Fruit fly (Drosophila melanogaster) whole organism, embryonic: ENCODE results near the gene CG7264.
A peak's percentile ranks its signal among the peaks of the same experiment; 100 is the strongest.

Experiments
- Atf-2 ChIP-seq: fragments of 200-800 bp; sonication (Bioruptor generic); optimal IDR thresholded peaks from 2 replicates; lab custom pipeline; 2016; ENCODE audit warnings: missing biosample characterization, missing genetic modification characterization
- Atf6 ChIP-seq: fragments of 200-800 bp; sonication (Bioruptor generic); IDR thresholded peaks from 2 replicates; pipeline ENCODE4 v1.3.6; 2022; ENCODE audit warnings: missing biosample characterization, missing genetic modification characterization
- CG10431 ChIP-seq: fragments of 200-800 bp; sonication (Bioruptor generic); optimal IDR thresholded peaks from 3 replicates; lab custom pipeline; 2018; ENCODE audit warnings: missing biosample characterization, mild to moderate bottlenecking, missing genetic modification characterization
- CG12071 ChIP-seq: fragments of 200-800 bp; sonication (Bioruptor generic); optimal IDR thresholded peaks from 3 replicates; lab custom pipeline; 2018; ENCODE audit warnings: missing biosample characterization, mild to moderate bottlenecking, missing genetic modification characterization
- CG12104 ChIP-seq: fragments of 200-800 bp; sonication (Bioruptor generic); optimal IDR thresholded peaks from 3 replicates; lab custom pipeline; 2016; ENCODE audit warnings: missing biosample characterization, missing genetic modification characterization
- CG12236 ChIP-seq: fragments of 200-800 bp; sonication (Bioruptor generic); optimal IDR thresholded peaks from 2 replicates; lab custom pipeline; 2016; ENCODE audit warnings: missing biosample characterization, missing genetic modification characterization
- CG15696 ChIP-seq: fragments of 200-800 bp; sonication (Bioruptor generic); optimal IDR thresholded peaks from 2 replicates; lab custom pipeline; 2019; ENCODE audit warnings: missing biosample characterization, mild to moderate bottlenecking, missing genetic modification characterization, moderate library complexity
- CG17568 ChIP-seq: fragments of 200-800 bp; sonication (Bioruptor generic); optimal IDR thresholded peaks from 2 replicates; lab custom pipeline; 2018; ENCODE audit warnings: missing biosample characterization, mild to moderate bottlenecking, missing genetic modification characterization, moderate library complexity
- CG2116 ChIP-seq: fragments of 200-800 bp; sonication (Bioruptor generic); optimal IDR thresholded peaks from 3 replicates; lab custom pipeline; 2018; ENCODE audit warnings: missing biosample characterization, mild to moderate bottlenecking, missing genetic modification characterization
- CG3281 ChIP-seq: fragments of 200-800 bp; sonication (Bioruptor generic); optimal IDR thresholded peaks from 3 replicates; lab custom pipeline; 2017; ENCODE audit warnings: missing biosample characterization, mild to moderate bottlenecking, missing genetic modification characterization
- CG3726 ChIP-seq: fragments of 200-800 bp; sonication (Bioruptor generic); IDR thresholded peaks from 3 replicates; pipeline ENCODE4, ENCODE4 v1.3.6; 2022; ENCODE audit warnings: missing biosample characterization, missing genetic modification characterization
- CG4424 ChIP-seq: fragments of 200-800 bp; sonication (Bioruptor generic); optimal IDR thresholded peaks from 3 replicates; lab custom pipeline; 2016; ENCODE audit warnings: missing biosample characterization, missing genetic modification characterization
- CG6689 ChIP-seq: fragments of 200-800 bp; sonication (Bioruptor generic); IDR thresholded peaks from 2 replicates; pipeline ENCODE4 v1.3.6; 2022; ENCODE audit warnings: missing biosample characterization, missing genetic modification characterization
- CG7928 ChIP-seq: fragments of 200-800 bp; sonication (Bioruptor generic); optimal IDR thresholded peaks from 2 replicates; lab custom pipeline; 2017; ENCODE audit warnings: missing biosample characterization, mild to moderate bottlenecking, missing genetic modification characterization
- CG8478 ChIP-seq: fragments of >200 bp; optimal IDR thresholded peaks from 2 replicates; lab custom pipeline; 2018
- CG9817 ChIP-seq: fragments of 200-800 bp; sonication (Bioruptor generic); optimal IDR thresholded peaks from 2 replicates; lab custom pipeline; 2018; ENCODE audit warnings: missing biosample characterization, mild to moderate bottlenecking, missing genetic modification characterization, moderate library complexity
- Dip3 ChIP-seq: fragments of 200-800 bp; sonication (Bioruptor generic); optimal IDR thresholded peaks from 3 replicates; lab custom pipeline; 2016; ENCODE audit warnings: missing biosample characterization, missing genetic modification characterization
- HmgZ ChIP-seq: fragments of 200-800 bp; sonication (Bioruptor generic); optimal IDR thresholded peaks from 2 replicates; lab custom pipeline; 2018; ENCODE audit warnings: missing biosample characterization, mild to moderate bottlenecking, missing genetic modification characterization
- Hmx ChIP-seq: fragments of 200-800 bp; sonication (Bioruptor generic); optimal IDR thresholded peaks from 2 replicates; lab custom pipeline; 2016; ENCODE audit warnings: missing biosample characterization, missing genetic modification characterization
- Hr3 ChIP-seq: fragments of 200-800 bp; sonication (Bioruptor generic); optimal IDR thresholded peaks from 3 replicates; lab custom pipeline; 2016; ENCODE audit warnings: missing biosample characterization, missing genetic modification characterization
- MBD-R2 ChIP-seq: fragments of 200-800 bp; sonication (Bioruptor generic); IDR thresholded peaks from 2 replicates; pipeline ENCODE4 v1.3.6; 2022; ENCODE audit warnings: missing biosample characterization, missing genetic modification characterization
- Max ChIP-seq: fragments of 200-800 bp; sonication (Bioruptor generic); optimal IDR thresholded peaks from 2 replicates; lab custom pipeline; 2016; ENCODE audit warnings: missing biosample characterization, mild to moderate bottlenecking, missing genetic modification characterization
- Poxn ChIP-seq: fragments of 200-800 bp; sonication (Bioruptor generic); IDR thresholded peaks from 2 replicates; pipeline ENCODE4 v1.3.6; 2022; ENCODE audit warnings: missing biosample characterization, missing genetic modification characterization
- Ptx1 ChIP-seq: fragments of 200-800 bp; sonication (Bioruptor generic); IDR thresholded peaks from 2 replicates; pipeline ENCODE4 v1.3.6; 2022; ENCODE audit warnings: missing biosample characterization, missing genetic modification characterization
- Ssrp ChIP-seq: fragments of 200-800 bp; sonication (Bioruptor generic); optimal IDR thresholded peaks from 2 replicates; lab custom pipeline; 2018; ENCODE audit warnings: missing biosample characterization, mild to moderate bottlenecking, missing genetic modification characterization, moderate library complexity
- caup ChIP-seq: fragments of 200-800 bp; sonication (Bioruptor generic); optimal IDR thresholded peaks from 3 replicates; lab custom pipeline; 2017; ENCODE audit warnings: missing biosample characterization, mild to moderate bottlenecking, missing genetic modification characterization, moderate library complexity; ENCODE audit not compliant: severe bottlenecking
- cg ChIP-seq: fragments of 200-800 bp; sonication (Bioruptor generic); optimal IDR thresholded peaks from 3 replicates; lab custom pipeline; 2019; ENCODE audit warnings: missing biosample characterization, mild to moderate bottlenecking, missing genetic modification characterization, moderate library complexity
- eve ChIP-seq, 2 experiments: fragments of >200 bp; optimal IDR thresholded peaks; 2 replicates each; lab custom pipeline; 2017; ENCODE audit warnings: missing biosample characterization in 2 of 2, missing genetic modification characterization in 2 of 2
- gcm ChIP-seq: fragments of 200-800 bp; sonication (Bioruptor generic); optimal IDR thresholded peaks from 2 replicates; lab custom pipeline; 2019; ENCODE audit warnings: missing biosample characterization, mild to moderate bottlenecking, missing genetic modification characterization, moderate library complexity
- gcm2 ChIP-seq: fragments of 200-800 bp; sonication (Bioruptor generic); optimal IDR thresholded peaks from 2 replicates; lab custom pipeline; 2016; ENCODE audit warnings: missing biosample characterization, missing genetic modification characterization
- ham ChIP-seq: fragments of 200-800 bp; sonication (Bioruptor generic); IDR thresholded peaks from 2 replicates; pipeline ENCODE4 v1.3.6; 2022; ENCODE audit warnings: missing biosample characterization, missing genetic modification characterization
- lola ChIP-seq, 3 experiments: fragments of >200 bp in 2 of 3; fragments of 200-800 bp in 1 of 3; sonication (Bioruptor generic) in 1 of 3; optimal IDR thresholded peaks; 2 replicates each; lab custom pipeline; 2017 to 2019; ENCODE audit warnings: missing biosample characterization in 3 of 3, missing genetic modification characterization in 3 of 3, mild to moderate bottlenecking in 1 of 3, moderate library complexity in 1 of 3
- lov ChIP-seq, 2 experiments: fragments of 200-800 bp in 1 of 2; fragments of >200 bp in 1 of 2; sonication (Bioruptor generic) in 1 of 2; IDR thresholded peaks in 1 of 2; optimal IDR thresholded peaks in 1 of 2; 2 replicates in 1 of 2; 3 replicates in 1 of 2; pipeline versions ENCODE4 v1.3.6 to Lab custom; 2017 to 2022; ENCODE audit warnings: missing biosample characterization in 1 of 2, missing genetic modification characterization in 1 of 2
- mam ChIP-seq: fragments of 200-800 bp; sonication (Bioruptor generic); optimal IDR thresholded peaks from 3 replicates; lab custom pipeline; 2016; ENCODE audit warnings: missing biosample characterization, missing genetic modification characterization
- mirr ChIP-seq: fragments of 200-800 bp; sonication (Bioruptor generic); optimal IDR thresholded peaks from 3 replicates; lab custom pipeline; 2018; ENCODE audit warnings: missing biosample characterization, mild to moderate bottlenecking, missing genetic modification characterization
- mld ChIP-seq: fragments of 200-800 bp; sonication (Bioruptor generic); IDR thresholded peaks from 3 replicates; pipeline ENCODE4 v1.3.6; 2022; ENCODE audit warnings: missing biosample characterization, missing genetic modification characterization; ENCODE audit not compliant: partially characterized antibody
- odd ChIP-seq: fragments of 200-800 bp; sonication (Bioruptor generic); optimal IDR thresholded peaks from 2 replicates; lab custom pipeline; 2017; ENCODE audit warnings: missing biosample characterization, mild to moderate bottlenecking, missing genetic modification characterization
- org-1 ChIP-seq: fragments of 200-800 bp; sonication (Bioruptor generic); optimal IDR thresholded peaks from 2 replicates; lab custom pipeline; 2017; ENCODE audit warnings: missing biosample characterization, missing genetic modification characterization
- otp ChIP-seq: fragments of 200-800 bp; sonication (Bioruptor generic); IDR thresholded peaks from 3 replicates; pipeline ENCODE4, ENCODE4 v1.3.6; 2022; ENCODE audit warnings: missing biosample characterization, missing genetic modification characterization
- phol ChIP-seq: fragments of 200-800 bp; sonication (Bioruptor generic); optimal IDR thresholded peaks from 3 replicates; lab custom pipeline; 2018; ENCODE audit warnings: missing biosample characterization, mild to moderate bottlenecking, missing genetic modification characterization, moderate library complexity
- sd ChIP-seq: fragments of 200-800 bp; sonication (Bioruptor generic); optimal IDR thresholded peaks from 3 replicates; lab custom pipeline; 2018; ENCODE audit warnings: missing biosample characterization, mild to moderate bottlenecking, missing genetic modification characterization, moderate library complexity
- sima ChIP-seq: fragments of 200-800 bp; sonication (Bioruptor generic); optimal IDR thresholded peaks from 2 replicates; lab custom pipeline; 2016; ENCODE audit warnings: missing biosample characterization, missing genetic modification characterization
- tll ChIP-seq, 2 experiments: fragments of 200-800 bp in 1 of 2; fragments of >200 bp in 1 of 2; sonication (Bioruptor generic) in 1 of 2; optimal IDR thresholded peaks; 2 replicates each; lab custom pipeline; 2017 to 2019; ENCODE audit warnings: missing biosample characterization in 2 of 2, missing genetic modification characterization in 2 of 2, mild to moderate bottlenecking in 1 of 2, moderate library complexity in 1 of 2
- toy ChIP-seq: fragments of 200-800 bp; sonication (Bioruptor generic); IDR thresholded peaks from 2 replicates; pipeline ENCODE4 v1.3.6; 2022; ENCODE audit warnings: missing biosample characterization, missing genetic modification characterization
- trem ChIP-seq: fragments of 200-800 bp; optimal IDR thresholded peaks from 3 replicates; lab custom pipeline; 2019; ENCODE audit warnings: missing biosample characterization, mild to moderate bottlenecking, missing genetic modification characterization, moderate library complexity
- wdn ChIP-seq: fragments of 200-800 bp; sonication (Bioruptor generic); IDR thresholded peaks from 2 replicates; pipeline ENCODE4 v1.3.6; 2022; ENCODE audit warnings: missing biosample characterization, missing genetic modification characterization
- z ChIP-seq: fragments of 200-800 bp; sonication (Bioruptor generic); IDR thresholded peaks from 3 replicates; pipeline ENCODE4 v1.3.6; 2022; ENCODE audit warnings: missing biosample characterization, missing genetic modification characterization
- zfh1 ChIP-seq: fragments of 200-800 bp; sonication (Bioruptor generic); IDR thresholded peaks from 3 replicates; pipeline ENCODE4 v1.3.6; 2022; ENCODE audit warnings: missing biosample characterization, missing genetic modification characterization

Gene CG7264

dm6 chr3L:11822446-11823334 lies 6.1 kb upstream of the CG7264 start, which contains the start of gene RpL10Ab (continued):
- TF ChIP-seq CG8478 (lab: Kevin White, UChicago) (no peak), wdn (peak; percentile 69), MBD-R2 (GFP tag; lab: Robert Waterston, UW) (peak; percentile 37), CG7928 (GFP tag; lab: Kevin White, UChicago) (peak; percentile 47), CG12071 (peak; percentile 82), z (GFP tag; lab: Robert Waterston, UW) (no peak), lov (optimal IDR thresholded peaks at IDR 0.05; lab: Kevin White, UChicago) (no peak), lov (GFP tag; IDR thresholded peaks at IDR 0.05; lab: Robert Waterston, UW) (peak; percentile 86), CG15696 (tag; lab: Kevin White, UChicago) (peak; percentile 50), CG3726 (GFP tag; lab: Robert Waterston, UW) (0 out of 3 replicates have a peak, but pooled peaks have one; percentile 27), mam (peak; percentile 39), Dip3 (peak; percentile 12), Hmx (GFP tag; lab: Kevin White, UChicago) (no peak), Atf-2 (GFP tag; lab: Kevin White, UChicago) (peak; percentile 10), tll (GFP tag; optimal IDR thresholded peaks at IDR 0.05; lab: Kevin White, UChicago) (no peak), cg (GFP tag; lab: Kevin White, UChicago) (no peak), CG4424 (GFP tag; lab: Kevin White, UChicago) (peak; percentile 60), CG3281 (GFP tag; lab: Kevin White, UChicago) (peak; percentile 61), gcm (peak; percentile 23), gcm2 (GFP tag; lab: Kevin White, UChicago) (no peak), lola (GFP tag; optimal IDR thresholded peaks at IDR 0.05; lab: Kevin White, UChicago) (peak in 1 of 3 experiments; percentile 70), HmgZ (no peak), org-1 (peak; percentile 34), ham (GFP tag; lab: Robert Waterston, UW) (no peak), Max (peak; percentile 29), mld (peak; percentile 86; the same call in 2 of the 3 replicates), CG9817 (tag; lab: Kevin White, UChicago) (peak; percentile 76), Poxn (GFP tag; lab: Robert Waterston, UW) (no peak), toy (GFP tag; lab: Robert Waterston, UW) (peak; percentile 21; the same call in 1 of the 2 replicates), CG2116 (GFP tag; lab: Kevin White, UChicago) (peak; percentile 40), odd (peak; percentile 37), CG6689 (GFP tag; lab: Robert Waterston, UW) (peak; percentile 79), sima (GFP tag; lab: Kevin White, UChicago) (no peak), sd (tag; lab: Kevin White, UChicago) (no peak), Hr3 (GFP tag; lab: Kevin White, UChicago) (peak; percentile 70), Atf6 (GFP tag; lab: Robert Waterston, UW) (peak; percentile 39), zfh1 (GFP tag; lab: Robert Waterston, UW) (peak; percentile 42; the same call in 2 of the 3 replicates), trem (peak; percentile 79), CG12104 (peak; percentile 65), Ssrp (tag; lab: Kevin White, UChicago) (peak; percentile 35), eve (GFP tag; optimal IDR thresholded peaks at IDR 0.05; lab: Kevin White, UChicago) (no peak), CG17568 (peak; percentile 56), CG10431 (GFP tag; lab: Kevin White, UChicago) (peak; percentile 42), CG12236 (no peak), otp (GFP tag; lab: Robert Waterston, UW) (peak; percentile 72; the same call in 2 of the 3 replicates), phol (peak; percentile 88), Ptx1 (GFP tag; lab: Robert Waterston, UW) (peak; percentile 74), caup (GFP tag; lab: Kevin White, UChicago) (peak; percentile 72), mirr (peak; percentile 57)
